Fruit fly (Drosophila melanogaster) whole organism, embryonic: ENCODE data around the gene CG42814.
A peak's percentile ranks its signal among the peaks of the same experiment; 100 is the strongest.

Source experiments
- Adf1 ChIP-seq: fragments of 200-800 bp; sonication (Bioruptor generic); IDR thresholded peaks from 2 replicates; pipeline ENCODE4 v1.3.6; 2022; ENCODE audit warnings: missing biosample characterization, missing genetic modification characterization
- Blimp-1 ChIP-seq: fragments of 200-800 bp; sonication (Bioruptor generic); optimal IDR thresholded peaks from 3 replicates; lab custom pipeline; 2018; ENCODE audit warnings: missing biosample characterization, missing genetic modification characterization, mild to moderate bottlenecking, moderate library complexity, missing genetic modification reagents
- CG10274 ChIP-seq: fragments of 200-800 bp; sonication (Bioruptor generic); optimal IDR thresholded peaks from 3 replicates; lab custom pipeline; 2017; ENCODE audit warnings: missing biosample characterization, mild to moderate bottlenecking, missing genetic modification characterization
- CG10366 ChIP-seq: fragments of 200-800 bp; sonication (Bioruptor generic); IDR thresholded peaks from 2 replicates; pipeline ENCODE4 v1.3.6; 2022; ENCODE audit warnings: missing biosample characterization, missing genetic modification characterization
- CG10979 ChIP-seq: fragments of 200-800 bp; sonication (Bioruptor generic); optimal IDR thresholded peaks from 2 replicates; lab custom pipeline; 2018; ENCODE audit warnings: missing biosample characterization, mild to moderate bottlenecking, missing genetic modification characterization, moderate library complexity
- CG11093 ChIP-seq: fragments of 200-800 bp; sonication (Bioruptor generic); IDR thresholded peaks from 3 replicates; pipeline ENCODE4 v1.3.6; 2022; ENCODE audit warnings: missing biosample characterization, missing genetic modification characterization
- CG12659 ChIP-seq: fragments of 200-800 bp; sonication (Bioruptor generic); optimal IDR thresholded peaks from 3 replicates; lab custom pipeline; 2017; ENCODE audit warnings: mild to moderate bottlenecking, missing biosample characterization, missing genetic modification reagents, missing genetic modification characterization
- CG12744 ChIP-seq: fragments of 200-800 bp; sonication (Bioruptor generic); optimal IDR thresholded peaks from 2 replicates; lab custom pipeline; 2016; ENCODE audit warnings: missing biosample characterization, missing genetic modification characterization
- CG16813 ChIP-seq: fragments of 200-800 bp; sonication (Bioruptor generic); IDR thresholded peaks from 3 replicates; pipeline ENCODE4 v1.3.6; 2022; ENCODE audit warnings: missing biosample characterization, missing genetic modification characterization; ENCODE audit not compliant: partially characterized antibody
- CG17612 ChIP-seq: fragments of 200-800 bp; sonication (Bioruptor generic); IDR thresholded peaks from 2 replicates; pipeline ENCODE4 v1.3.6; 2022; ENCODE audit warnings: missing biosample characterization, missing genetic modification characterization
- CG18262 ChIP-seq: fragments of 200-800 bp; optimal IDR thresholded peaks from 3 replicates; lab custom pipeline; 2019; ENCODE audit warnings: missing biosample characterization, mild to moderate bottlenecking, missing genetic modification characterization, moderate library complexity
- CG18619 ChIP-seq: fragments of 200-800 bp; sonication (Bioruptor generic); optimal IDR thresholded peaks from 3 replicates; lab custom pipeline; 2017; ENCODE audit warnings: missing biosample characterization, mild to moderate bottlenecking, missing genetic modification characterization
- CG3163 ChIP-seq: fragments of 200-800 bp; sonication (Bioruptor generic); optimal IDR thresholded peaks from 3 replicates; lab custom pipeline; 2016; ENCODE audit warnings: missing biosample characterization, missing genetic modification characterization
- CG32532 ChIP-seq: fragments of 200-800 bp; sonication (Bioruptor generic); IDR thresholded peaks from 2 replicates; pipeline ENCODE4 v1.3.6; 2022; ENCODE audit warnings: missing biosample characterization, missing genetic modification characterization
- CG7928 ChIP-seq: fragments of 200-800 bp; sonication (Bioruptor generic); optimal IDR thresholded peaks from 2 replicates; lab custom pipeline; 2017; ENCODE audit warnings: missing biosample characterization, mild to moderate bottlenecking, missing genetic modification characterization
- Dref ChIP-seq: fragments of 200-800 bp; sonication (Bioruptor generic); IDR thresholded peaks from 2 replicates; pipeline ENCODE4 v1.3.6; 2022; ENCODE audit warnings: missing biosample characterization, missing genetic modification characterization
- Drgx ChIP-seq: fragments of 200-800 bp; sonication (Bioruptor generic); IDR thresholded peaks from 2 replicates; pipeline ENCODE4 v1.3.6; 2022; ENCODE audit warnings: missing biosample characterization, missing genetic modification characterization
- Ets65A ChIP-seq: fragments of 200-800 bp; sonication (Bioruptor generic); peaks from one replicate; lab custom pipeline; 2016; ENCODE audit warnings: missing biosample characterization, missing genetic modification characterization
- Lpt ChIP-seq: fragments of >200 bp; optimal IDR thresholded peaks from 2 replicates; lab custom pipeline; 2018; ENCODE audit warnings: missing biosample characterization, missing genetic modification characterization
- Ptx1 ChIP-seq: fragments of 200-800 bp; sonication (Bioruptor generic); IDR thresholded peaks from 2 replicates; pipeline ENCODE4 v1.3.6; 2022; ENCODE audit warnings: missing biosample characterization, missing genetic modification characterization
- Xrp1 ChIP-seq: fragments of 200-800 bp; sonication (Bioruptor generic); IDR thresholded peaks from 2 replicates; pipeline ENCODE4 v1.3.6; 2022; ENCODE audit warnings: missing biosample characterization, missing genetic modification characterization
- ara ChIP-seq: fragments of 200-800 bp; sonication (Bioruptor generic); IDR thresholded peaks from 2 replicates; pipeline ENCODE4 v1.3.6; 2022; ENCODE audit warnings: missing biosample characterization, missing genetic modification characterization
- bab2 ChIP-seq: fragments of 200-800 bp; sonication (Bioruptor generic); optimal IDR thresholded peaks from 2 replicates; lab custom pipeline; 2016; ENCODE audit warnings: missing biosample characterization, missing genetic modification characterization
- bsh ChIP-seq, 2 experiments: fragments of 200-800 bp; sonication (Bioruptor generic); optimal IDR thresholded peaks; 2 replicates each; lab custom pipeline; 2017 to 2018; ENCODE audit warnings: mild to moderate bottlenecking in 2 of 2, missing biosample characterization in 2 of 2, missing genetic modification characterization in 2 of 2, moderate library complexity in 1 of 2
- ci ChIP-seq: fragments of 200-800 bp; sonication (Bioruptor generic); IDR thresholded peaks from 3 replicates; pipeline ENCODE4 v1.3.6; 2022; ENCODE audit warnings: missing biosample characterization, missing genetic modification characterization
- dmrt11E ChIP-seq: fragments of 200-800 bp; sonication (Bioruptor generic); optimal IDR thresholded peaks from 3 replicates; lab custom pipeline; 2018; ENCODE audit warnings: missing biosample characterization, mild to moderate bottlenecking, missing genetic modification characterization, moderate library complexity
- fd64A ChIP-seq: fragments of 200-800 bp; sonication (Bioruptor generic); optimal IDR thresholded peaks from 3 replicates; lab custom pipeline; 2018; ENCODE audit warnings: missing biosample characterization, mild to moderate bottlenecking, missing genetic modification characterization
- gem ChIP-seq: fragments of 200-800 bp; sonication (Bioruptor generic); optimal IDR thresholded peaks from 2 replicates; lab custom pipeline; 2019; ENCODE audit warnings: missing biosample characterization, mild to moderate bottlenecking, missing genetic modification characterization, moderate library complexity
- gsb-n ChIP-seq: fragments of 200-800 bp; sonication (Bioruptor generic); optimal IDR thresholded peaks from 3 replicates; lab custom pipeline; 2018; ENCODE audit warnings: missing biosample characterization, mild to moderate bottlenecking, missing genetic modification characterization
- hb ChIP-seq: fragments of 200-800 bp; sonication (Bioruptor generic); IDR thresholded peaks from 3 replicates; pipeline ENCODE4 v1.3.6; 2022; ENCODE audit warnings: missing biosample characterization, missing genetic modification characterization; ENCODE audit not compliant: partially characterized antibody
- kni ChIP-seq: fragments of 200-800 bp; sonication (Bioruptor generic); optimal IDR thresholded peaks from 3 replicates; lab custom pipeline; 2017; ENCODE audit warnings: mild to moderate bottlenecking, missing biosample characterization, missing genetic modification reagents, missing genetic modification characterization
- lbe ChIP-seq: fragments of 200-800 bp; sonication (Bioruptor generic); optimal IDR thresholded peaks from 2 replicates; lab custom pipeline; 2016; ENCODE audit warnings: missing biosample characterization, mild to moderate bottlenecking, missing genetic modification characterization
- lola ChIP-seq, 3 experiments: fragments of >200 bp in 2 of 3; fragments of 200-800 bp in 1 of 3; sonication (Bioruptor generic) in 1 of 3; optimal IDR thresholded peaks; 2 replicates each; lab custom pipeline; 2017 to 2019; ENCODE audit warnings: missing biosample characterization in 3 of 3, missing genetic modification characterization in 3 of 3, mild to moderate bottlenecking in 1 of 3, moderate library complexity in 1 of 3
- maf-S ChIP-seq: fragments of 200-800 bp; sonication (Bioruptor generic); optimal IDR thresholded peaks from 2 replicates; lab custom pipeline; 2016; ENCODE audit warnings: missing biosample characterization, missing genetic modification characterization
- mld ChIP-seq: fragments of 200-800 bp; sonication (Bioruptor generic); IDR thresholded peaks from 3 replicates; pipeline ENCODE4 v1.3.6; 2022; ENCODE audit warnings: missing biosample characterization, missing genetic modification characterization; ENCODE audit not compliant: partially characterized antibody
- nom ChIP-seq: fragments of 200-800 bp; sonication (Bioruptor generic); optimal IDR thresholded peaks from 2 replicates; lab custom pipeline; 2017; ENCODE audit warnings: missing biosample characterization, missing genetic modification characterization, mild to moderate bottlenecking, moderate library complexity, missing genetic modification reagents
- pb ChIP-seq: fragments of 200-800 bp; sonication (Bioruptor generic); optimal IDR thresholded peaks from 3 replicates; lab custom pipeline; 2016; ENCODE audit warnings: missing biosample characterization, missing genetic modification characterization
- phol ChIP-seq: fragments of 200-800 bp; sonication (Bioruptor generic); optimal IDR thresholded peaks from 3 replicates; lab custom pipeline; 2018; ENCODE audit warnings: missing biosample characterization, mild to moderate bottlenecking, missing genetic modification characterization, moderate library complexity
- sqz ChIP-seq: fragments of 200-800 bp; sonication (Bioruptor generic); optimal IDR thresholded peaks from 3 replicates; lab custom pipeline; 2018; ENCODE audit warnings: missing biosample characterization, mild to moderate bottlenecking, missing genetic modification characterization
- tx ChIP-seq: fragments of 200-800 bp; sonication (Bioruptor generic); optimal IDR thresholded peaks from 2 replicates; lab custom pipeline; 2016; ENCODE audit warnings: missing biosample characterization, missing genetic modification characterization
- wek ChIP-seq: fragments of 200-800 bp; sonication (Bioruptor generic); optimal IDR thresholded peaks from 3 replicates; lab custom pipeline; 2018; ENCODE audit warnings: missing biosample characterization, mild to moderate bottlenecking, missing genetic modification characterization, moderate library complexity
- zfh1 ChIP-seq: fragments of 200-800 bp; sonication (Bioruptor generic); IDR thresholded peaks from 3 replicates; pipeline ENCODE4 v1.3.6; 2022; ENCODE audit warnings: missing biosample characterization, missing genetic modification characterization

CG42814 gene

dm6 chr3R:27202330-27202729 is 26.9 kb downstream of the CG42814 start (continued):
- TF ChIP-seq CG10366 (GFP tag; lab: Robert Waterston, UW) (no peak), Lpt (no peak), kni (GFP tag; lab: Kevin White, UChicago) (peak; percentile 15), Adf1 (no peak), bsh (GFP tag; optimal IDR thresholded peaks at IDR 0.05; lab: Kevin White, UChicago) (peak in 1 of 2 experiments; percentile 12)

- TF ChIP-seq bsh (GFP tag; optimal IDR thresholded peaks at IDR 0.05; lab: Kevin White, UChicago): peak in 1 of 2 experiments; percentile 72
- no peak for TF ChIP-seq zfh1 (GFP tag; lab: Robert Waterston, UW)
- TF ChIP-seq nom (GFP tag; lab: Kevin White, UChicago): peak; percentile 68
- peak; percentile 23 for TF ChIP-seq lbe (GFP tag; lab: Kevin White, UChicago)
- no peak for TF ChIP-seq bab2
- no peak for TF ChIP-seq Dref (GFP tag; lab: Robert Waterston, UW)
- peak; percentile 58 for TF ChIP-seq Ets65A (GFP tag; lab: Kevin White, UChicago)
- TF ChIP-seq Drgx (GFP tag; lab: Robert Waterston, UW): peak; percentile 33; the same call in 1 of the 2 replicates
These were observed 27.6 kb downstream of the CG42814 start for dm6 chr3R:27201538-27202281.

- TF ChIP-seq sqz (GFP tag; lab: Kevin White, UChicago) (peak; percentile 19), Blimp-1 (no peak), nom (GFP tag; lab: Kevin White, UChicago) (peak; percentile 68)
These were observed 30.1 kb downstream of the CG42814 start for dm6 chr3R:27198883-27199780.

DNA sequence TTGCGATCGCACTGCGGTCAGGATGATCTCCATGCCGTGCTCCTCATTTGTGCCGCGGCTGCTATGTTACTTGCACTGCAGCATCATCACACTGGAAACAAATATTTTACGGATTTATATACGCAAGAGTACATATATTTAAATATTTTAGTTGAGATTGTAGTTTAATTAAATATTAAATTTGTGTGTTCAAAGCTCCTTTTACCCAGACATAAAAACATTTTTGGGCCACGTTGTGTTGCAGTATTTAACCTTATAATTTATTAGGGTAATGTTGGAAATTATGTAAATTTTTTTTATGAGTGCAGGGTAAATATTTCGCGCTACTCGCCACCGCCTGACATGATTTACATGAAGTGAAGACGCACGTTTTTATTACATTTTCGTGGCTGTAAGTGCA is 31.7 kb downstream of the CG42814 start:
- TF ChIP-seq pb: no peak
- no peak for TF ChIP-seq CG3163 (GFP tag; lab: Kevin White, UChicago)
- TF ChIP-seq Ptx1 (GFP tag; lab: Robert Waterston, UW): no peak
- no peak for TF ChIP-seq CG18619 (GFP tag; lab: Kevin White, UChicago)
- no peak for TF ChIP-seq wek (GFP tag; lab: Kevin White, UChicago)
- peak; percentile 24 for TF ChIP-seq gem
- no peak for TF ChIP-seq fd64A (GFP tag; lab: Kevin White, UChicago)
- TF ChIP-seq phol (tag; lab: Kevin White, UChicago): peak; percentile 9
- no peak for TF ChIP-seq ci (GFP tag; lab: Robert Waterston, UW)
- TF ChIP-seq CG12744 (GFP tag; lab: Kevin White, UChicago): no peak
- TF ChIP-seq tx (GFP tag; lab: Kevin White, UChicago): no peak
- TF ChIP-seq CG7928 (GFP tag; lab: Kevin White, UChicago): no peak
- TF ChIP-seq CG32532 (GFP tag; lab: Robert Waterston, UW): no peak
- no peak for TF ChIP-seq hb (GFP tag; lab: Robert Waterston, UW)
- TF ChIP-seq maf-S: no peak
- TF ChIP-seq CG18262 (tag; lab: Kevin White, UChicago): peak; percentile 12
- peak; percentile 1 for TF ChIP-seq gsb-n
- TF ChIP-seq dmrt11E: peak; percentile 34
- peak; percentile 31; the same call in 1 of the 2 replicates for TF ChIP-seq Xrp1 (GFP tag; lab: Robert Waterston, UW)
- no peak for TF ChIP-seq ara
- TF ChIP-seq CG16813 (GFP tag; lab: Robert Waterston, UW): no peak
- peak in 1 of 3 experiments; percentile 10 for TF ChIP-seq lola (GFP tag; optimal IDR thresholded peaks at IDR 0.05; lab: Kevin White, UChicago)
- TF ChIP-seq mld (GFP tag; lab: Robert Waterston, UW): no peak
- TF ChIP-seq bsh (GFP tag; optimal IDR thresholded peaks at IDR 0.05; lab: Kevin White, UChicago): peak in 1 of 2 experiments; percentile 22
- no peak for TF ChIP-seq CG10274
- TF ChIP-seq CG17612: no peak
- no peak for TF ChIP-seq CG12659 (GFP tag; lab: Kevin White, UChicago)
- no peak for TF ChIP-seq CG11093 (GFP tag; lab: Robert Waterston, UW)
- TF ChIP-seq CG10979 (tag; lab: Kevin White, UChicago): peak; percentile 23
